Fruit fly (Drosophila melanogaster) whole organism, embryonic: ENCODE results near the gene Kaz-m1.

Source experiments
- Antp ChIP-seq: fragments of 200-800 bp; sonication (Bioruptor generic); optimal IDR thresholded peaks from 3 replicates; lab custom pipeline; 2016; ENCODE audit warnings: missing biosample characterization, missing genetic modification characterization
- Bdp1 ChIP-seq: fragments of 200-800 bp; sonication (Bioruptor generic); optimal IDR thresholded peaks from 3 replicates; lab custom pipeline; 2016; ENCODE audit warnings: missing biosample characterization, missing genetic modification characterization
- CG10979 ChIP-seq: fragments of 200-800 bp; sonication (Bioruptor generic); optimal IDR thresholded peaks from 2 replicates; lab custom pipeline; 2018; ENCODE audit warnings: missing biosample characterization, mild to moderate bottlenecking, missing genetic modification characterization, moderate library complexity
- CG11093 ChIP-seq: fragments of 200-800 bp; sonication (Bioruptor generic); IDR thresholded peaks from 3 replicates; pipeline ENCODE4 v1.3.6; 2022; ENCODE audit warnings: missing biosample characterization, missing genetic modification characterization
- CG11247 ChIP-seq: fragments of 200-800 bp; sonication (Bioruptor generic); IDR thresholded peaks from 2 replicates; pipeline ENCODE4 v1.3.6; 2022; ENCODE audit warnings: missing biosample characterization, missing genetic modification characterization
- CG11695 ChIP-seq: fragments of 200-800 bp; sonication (Bioruptor generic); IDR thresholded peaks from 3 replicates; pipeline ENCODE4 v1.3.6; 2022; ENCODE audit warnings: missing biosample characterization, missing genetic modification characterization
- CG1233 ChIP-seq: fragments of 200-800 bp; sonication (Bioruptor generic); optimal IDR thresholded peaks from 4 replicates; lab custom pipeline; 2018; ENCODE audit warnings: missing biosample characterization, mild to moderate bottlenecking, missing genetic modification characterization
- CG12744 ChIP-seq: fragments of 200-800 bp; sonication (Bioruptor generic); optimal IDR thresholded peaks from 2 replicates; lab custom pipeline; 2016; ENCODE audit warnings: missing biosample characterization, missing genetic modification characterization
- CG13287 ChIP-seq: fragments of 200-800 bp; sonication (Bioruptor generic); IDR thresholded peaks from 2 replicates; pipeline ENCODE4 v1.3.6; 2022; ENCODE audit warnings: missing biosample characterization, missing genetic modification characterization; ENCODE audit not compliant: partially characterized antibody
- CG14050 ChIP-seq: fragments of 200-800 bp; sonication (Bioruptor generic); IDR thresholded peaks from 3 replicates; pipeline ENCODE4 v1.3.6; 2022; ENCODE audit warnings: missing biosample characterization, missing genetic modification characterization
- CG15479 ChIP-seq: fragments of 200-800 bp; sonication (Bioruptor generic); optimal IDR thresholded peaks from 3 replicates; lab custom pipeline; 2019; ENCODE audit warnings: missing biosample characterization, mild to moderate bottlenecking, missing genetic modification characterization, moderate library complexity
- CG1792 ChIP-seq: fragments of 200-800 bp; sonication (Bioruptor generic); optimal IDR thresholded peaks from 2 replicates; lab custom pipeline; 2016; ENCODE audit warnings: missing biosample characterization, missing genetic modification characterization
- CG2875 ChIP-seq: fragments of 200-800 bp; sonication (Bioruptor generic); optimal IDR thresholded peaks from 2 replicates; lab custom pipeline; 2017; ENCODE audit warnings: missing biosample characterization, mild to moderate bottlenecking, missing genetic modification characterization, missing genetic modification reagents
- CG31224 ChIP-seq: fragments of 200-800 bp; sonication (Bioruptor generic); IDR thresholded peaks from 2 replicates; pipeline ENCODE4 v1.3.6; 2022; ENCODE audit warnings: missing biosample characterization, missing genetic modification characterization
- CG3838 ChIP-seq: fragments of 200-800 bp; sonication (Bioruptor generic); optimal IDR thresholded peaks from 3 replicates; lab custom pipeline; 2016; ENCODE audit warnings: missing biosample characterization, missing genetic modification characterization
- CG4360 ChIP-seq: fragments of 200-800 bp; sonication (Bioruptor generic); IDR thresholded peaks from 2 replicates; pipeline ENCODE4 v1.3.6; 2022; ENCODE audit warnings: missing biosample characterization, missing genetic modification characterization
- CG4854 ChIP-seq: fragments of 200-800 bp; sonication (Bioruptor generic); optimal IDR thresholded peaks from 2 replicates; lab custom pipeline; 2016; ENCODE audit warnings: missing biosample characterization, missing genetic modification characterization, inconsistent platforms
- CG5953 ChIP-seq: fragments of 200-800 bp; sonication (Bioruptor generic); IDR thresholded peaks from 2 replicates; pipeline ENCODE4 v1.3.6; 2022; ENCODE audit warnings: missing biosample characterization, missing genetic modification characterization
- CG6175 ChIP-seq: fragments of 200-800 bp; sonication (Bioruptor generic); IDR thresholded peaks from 3 replicates; pipeline ENCODE4 v1.3.6; 2022; ENCODE audit warnings: missing biosample characterization, missing genetic modification characterization
- CG9215 ChIP-seq: fragments of 200-800 bp; sonication (Bioruptor generic); IDR thresholded peaks from 2 replicates; pipeline ENCODE4 v1.3.6; 2022; ENCODE audit warnings: missing biosample characterization, missing genetic modification characterization
- CkIIα-i1 ChIP-seq: fragments of 200-800 bp; sonication (Bioruptor generic); IDR thresholded peaks from 2 replicates; pipeline ENCODE4 v1.3.6; 2022; ENCODE audit warnings: missing biosample characterization, missing genetic modification characterization
- CoRest ChIP-seq: fragments of 200-800 bp; sonication (Bioruptor generic); optimal IDR thresholded peaks from 3 replicates; lab custom pipeline; 2018; ENCODE audit warnings: missing biosample characterization, mild to moderate bottlenecking, missing genetic modification characterization, moderate library complexity
- Ets65A ChIP-seq: fragments of 200-800 bp; sonication (Bioruptor generic); peaks from one replicate; lab custom pipeline; 2016; ENCODE audit warnings: missing biosample characterization, missing genetic modification characterization
- HmgZ ChIP-seq: fragments of 200-800 bp; sonication (Bioruptor generic); optimal IDR thresholded peaks from 2 replicates; lab custom pipeline; 2018; ENCODE audit warnings: missing biosample characterization, mild to moderate bottlenecking, missing genetic modification characterization
- Hr78 ChIP-seq, 2 experiments: fragments of 200-800 bp in 1 of 2; fragments of >200 bp in 1 of 2; sonication (Bioruptor generic) in 1 of 2; optimal IDR thresholded peaks; 2 replicates each; lab custom pipeline; 2017 to 2019; ENCODE audit warnings: missing biosample characterization in 2 of 2, missing genetic modification characterization in 2 of 2, mild to moderate bottlenecking in 1 of 2, moderate library complexity in 1 of 2
- Lhr ChIP-seq: fragments of 200-800 bp; sonication (Bioruptor generic); optimal IDR thresholded peaks from 3 replicates; lab custom pipeline; 2017; ENCODE audit warnings: mild to moderate bottlenecking, missing biosample characterization, missing genetic modification reagents, missing genetic modification characterization
- Myb ChIP-seq: fragments of 200-800 bp; sonication (Bioruptor generic); optimal IDR thresholded peaks from 2 replicates; lab custom pipeline; 2016; ENCODE audit warnings: missing biosample characterization, missing genetic modification characterization
- Nf-YC ChIP-seq: fragments of 200-800 bp; optimal IDR thresholded peaks from 3 replicates; lab custom pipeline; 2019; ENCODE audit warnings: missing biosample characterization, mild to moderate bottlenecking, missing genetic modification characterization, moderate library complexity
- Opbp ChIP-seq: fragments of 200-800 bp; sonication (Bioruptor generic); IDR thresholded peaks from 3 replicates; pipeline ENCODE4 v1.3.6; 2022; ENCODE audit warnings: missing biosample characterization, missing genetic modification characterization; ENCODE audit not compliant: partially characterized antibody
- Optix ChIP-seq: fragments of 200-800 bp; sonication (Bioruptor generic); IDR thresholded peaks from 3 replicates; pipeline ENCODE4 v1.3.6; 2022; ENCODE audit warnings: missing biosample characterization, missing genetic modification characterization
- Poxn ChIP-seq: fragments of 200-800 bp; sonication (Bioruptor generic); IDR thresholded peaks from 2 replicates; pipeline ENCODE4 v1.3.6; 2022; ENCODE audit warnings: missing biosample characterization, missing genetic modification characterization
- YL-1 ChIP-seq: fragments of 200-800 bp; sonication (Bioruptor generic); optimal IDR thresholded peaks from 3 replicates; lab custom pipeline; 2017; ENCODE audit warnings: missing biosample characterization, mild to moderate bottlenecking, missing genetic modification characterization
- amos ChIP-seq: fragments of 200-800 bp; sonication (Bioruptor generic); IDR thresholded peaks from 2 replicates; pipeline ENCODE4 v1.3.6; 2022; ENCODE audit warnings: missing biosample characterization, missing genetic modification characterization; ENCODE audit not compliant: partially characterized antibody
- chm ChIP-seq: fragments of 200-800 bp; sonication (Bioruptor generic); IDR thresholded peaks from 2 replicates; pipeline ENCODE4 v1.3.6; 2022; ENCODE audit warnings: missing biosample characterization, missing genetic modification characterization
- eyg ChIP-seq: fragments of 200-800 bp; sonication (Bioruptor generic); optimal IDR thresholded peaks from 3 replicates; lab custom pipeline; 2016; ENCODE audit warnings: missing biosample characterization, missing genetic modification characterization
- gce ChIP-seq: fragments of 200-800 bp; sonication (Bioruptor generic); IDR thresholded peaks from 3 replicates; pipeline ENCODE4 v1.3.6; 2022; ENCODE audit warnings: missing biosample characterization, missing genetic modification characterization
- grau ChIP-seq: fragments of 200-800 bp; optimal IDR thresholded peaks from 3 replicates; lab custom pipeline; 2019; ENCODE audit warnings: missing biosample characterization, mild to moderate bottlenecking, missing genetic modification characterization, moderate library complexity
- jigr1 ChIP-seq: fragments of 200-800 bp; sonication (Bioruptor generic); IDR thresholded peaks from 3 replicates; pipeline ENCODE4 v1.3.6; 2022; ENCODE audit warnings: missing biosample characterization, missing genetic modification characterization
- ken ChIP-seq: fragments of 200-800 bp; sonication (Bioruptor generic); IDR thresholded peaks from 3 replicates; pipeline ENCODE4 v1.3.6; 2022; ENCODE audit warnings: missing biosample characterization, missing genetic modification characterization
- kni ChIP-seq: fragments of 200-800 bp; sonication (Bioruptor generic); optimal IDR thresholded peaks from 3 replicates; lab custom pipeline; 2017; ENCODE audit warnings: mild to moderate bottlenecking, missing biosample characterization, missing genetic modification reagents, missing genetic modification characterization
- maf-S ChIP-seq: fragments of 200-800 bp; sonication (Bioruptor generic); optimal IDR thresholded peaks from 2 replicates; lab custom pipeline; 2016; ENCODE audit warnings: missing biosample characterization, missing genetic modification characterization
- nmo ChIP-seq: fragments of 200-800 bp; sonication (Bioruptor generic); optimal IDR thresholded peaks from 2 replicates; lab custom pipeline; 2018; ENCODE audit warnings: missing biosample characterization, mild to moderate bottlenecking, missing genetic modification characterization, moderate library complexity
- pita ChIP-seq: fragments of 200-800 bp; sonication (Bioruptor generic); optimal IDR thresholded peaks from 2 replicates; lab custom pipeline; 2017; ENCODE audit warnings: missing biosample characterization, mild to moderate bottlenecking, missing genetic modification characterization
- pum ChIP-seq: fragments of 200-800 bp; sonication (Bioruptor generic); optimal IDR thresholded peaks from 2 replicates; lab custom pipeline; 2016; ENCODE audit warnings: missing biosample characterization, missing genetic modification characterization
- ranshi ChIP-seq: fragments of 200-800 bp; sonication (Bioruptor generic); IDR thresholded peaks from 2 replicates; pipeline ENCODE4 v1.3.6; 2022; ENCODE audit warnings: missing biosample characterization, missing genetic modification characterization
- sc ChIP-seq, 3 experiments: fragments of >200 bp in 2 of 3; fragments of 200-800 bp in 1 of 3; sonication (Bioruptor generic) in 1 of 3; optimal IDR thresholded peaks; 2 replicates in 2 of 3; 3 replicates in 1 of 3; lab custom pipeline; 2017; ENCODE audit warnings: mild to moderate bottlenecking in 1 of 3, missing biosample characterization in 1 of 3, missing genetic modification characterization in 1 of 3, missing genetic modification reagents in 1 of 3
- unc-4 ChIP-seq: fragments of 200-800 bp; sonication (Bioruptor generic); IDR thresholded peaks from 2 replicates; pipeline ENCODE4 v1.3.6; 2022; ENCODE audit warnings: missing biosample characterization, missing genetic modification characterization; ENCODE audit not compliant: partially characterized antibody

Kaz-m1 gene

dm6 chr3R:26036153-26037144, 21.9 kb downstream of the Kaz-m1 start (continued):
- TF ChIP-seq ranshi (GFP tag; lab: Robert Waterston, UW) (peak; percentile 39; the same call in 1 of the 2 replicates), Nf-YC (tag; lab: Kevin White, UChicago) (peak; percentile 70), CG1792 (GFP tag; lab: Kevin White, UChicago) (peak; percentile 51), CG31224 (GFP tag; lab: Robert Waterston, UW) (no peak), HmgZ (tag; lab: Kevin White, UChicago) (peak; percentile 49), CG9215 (GFP tag; lab: Robert Waterston, UW) (peak; percentile 21; the same call in 1 of the 2 replicates), gce (GFP tag; lab: Robert Waterston, UW) (no peak; the same call in 2 of the 3 replicates), CG1233 (GFP tag; lab: Kevin White, UChicago) (peak; percentile 90), Antp (GFP tag; lab: Kevin White, UChicago) (peak; percentile 34), CG11247 (no peak), CkIIα-i1 (GFP tag; lab: Robert Waterston, UW) (no peak), chm (GFP tag; lab: Robert Waterston, UW) (peak; percentile 31; the same call in 1 of the 2 replicates), Poxn (no peak), Lhr (peak; percentile 86), amos (GFP tag; lab: Robert Waterston, UW) (peak; percentile 23; the same call in 1 of the 2 replicates), Opbp (GFP tag; lab: Robert Waterston, UW) (0 out of 3 replicates have a peak, but pooled peaks have one; percentile 27), CG4854 (GFP tag; lab: Kevin White, UChicago) (peak; percentile 65), CG4360 (GFP tag; lab: Robert Waterston, UW) (peak; percentile 38; the same call in 1 of the 2 replicates), CG3838 (GFP tag; lab: Kevin White, UChicago) (peak; percentile 36), CG10979 (tag; lab: Kevin White, UChicago) (peak; percentile 99), pum (GFP tag; lab: Kevin White, UChicago) (peak; percentile 67), Bdp1 (GFP tag; lab: Kevin White, UChicago) (peak; percentile 34), nmo (GFP tag; lab: Kevin White, UChicago) (peak; percentile 98), jigr1 (GFP tag; lab: Robert Waterston, UW) (0 out of 3 replicates have a peak, but pooled peaks have one; percentile 24), CG15479 (GFP tag; lab: Kevin White, UChicago) (peak; percentile 97), Myb (GFP tag; lab: Kevin White, UChicago) (peak; percentile 30), Hr78 (GFP tag; optimal IDR thresholded peaks at IDR 0.05; lab: Kevin White, UChicago) (peak in 1 of 2 experiments; percentile 92), CG13287 (GFP tag; lab: Robert Waterston, UW) (no peak), CG5953 (no peak), CG11695 (GFP tag; lab: Robert Waterston, UW) (peak; percentile 83), YL-1 (GFP tag; lab: Kevin White, UChicago) (peak; percentile 74), pita (GFP tag; lab: Kevin White, UChicago) (no peak), kni (GFP tag; lab: Kevin White, UChicago) (peak; percentile 97), grau (tag; lab: Kevin White, UChicago) (peak; percentile 91), unc-4 (GFP tag; lab: Robert Waterston, UW) (no peak), eyg (GFP tag; lab: Kevin White, UChicago) (no peak), maf-S (peak; percentile 49), CG11093 (GFP tag; lab: Robert Waterston, UW) (peak; percentile 63), CoRest (tag; lab: Kevin White, UChicago) (peak; percentile 96), Optix (GFP tag; lab: Robert Waterston, UW) (no peak), CG12744 (GFP tag; lab: Kevin White, UChicago) (peak; percentile 49), Ets65A (GFP tag; lab: Kevin White, UChicago) (peak; percentile 90), ken (GFP tag; lab: Robert Waterston, UW) (peak; percentile 54; the same call in 2 of the 3 replicates), CG14050 (no peak), sc (optimal IDR thresholded peaks at IDR 0.05; lab: Kevin White, UChicago) (no peak), sc (GFP tag; optimal IDR thresholded peaks at IDR 0.05; lab: Kevin White, UChicago) (peak; percentile 93), CG6175 (no peak), CG2875 (GFP tag; lab: Kevin White, UChicago) (peak; percentile 93)
